Fruit fly (Drosophila melanogaster) whole organism, prepupa: ENCODE results near the gene mab-21.
A peak's percentile ranks its signal among the peaks of the same experiment; 100 is the strongest.

Source experiments
- CG6792 ChIP-seq: fragments of 200-800 bp; sonication (Bioruptor generic); optimal IDR thresholded peaks from 3 replicates; lab custom pipeline; 2016; ENCODE audit warnings: missing biosample characterization, missing genetic modification characterization
- CG9139 ChIP-seq: fragments of 200-800 bp; sonication (Bioruptor generic); optimal IDR thresholded peaks from 3 replicates; lab custom pipeline; 2017; ENCODE audit warnings: missing biosample characterization, mild to moderate bottlenecking, missing genetic modification characterization
- Eip75B ChIP-seq: fragments of 200-800 bp; sonication (Bioruptor generic); optimal IDR thresholded peaks from 3 replicates; lab custom pipeline; 2016; ENCODE audit warnings: missing biosample characterization, missing genetic modification characterization
- Eip93F ChIP-seq: fragments of 200-800 bp; sonication (Bioruptor generic); optimal IDR thresholded peaks from 2 replicates; lab custom pipeline; 2016; ENCODE audit warnings: missing biosample characterization, mild to moderate bottlenecking, missing genetic modification characterization
- Hr39 ChIP-seq: fragments of 200-800 bp; sonication (Bioruptor generic); optimal IDR thresholded peaks from 2 replicates; lab custom pipeline; 2016; ENCODE audit warnings: missing biosample characterization, missing genetic modification characterization
- acj6 ChIP-seq: fragments of 200-800 bp; sonication (Bioruptor generic); optimal IDR thresholded peaks from 3 replicates; lab custom pipeline; 2016; ENCODE audit warnings: missing biosample characterization, missing genetic modification characterization
- spab ChIP-seq: fragments of 200-800 bp; sonication (Bioruptor generic); optimal IDR thresholded peaks from 2 replicates; lab custom pipeline; 2017; ENCODE audit warnings: missing biosample characterization, mild to moderate bottlenecking, missing genetic modification characterization, missing genetic modification reagents
- svp ChIP-seq: fragments of 200-800 bp; sonication (Bioruptor generic); peaks from one replicate; lab custom pipeline; 2016; ENCODE audit warnings: missing biosample characterization, missing genetic modification characterization

dm6 chrX:6030010-6030409 is 17.0 kb upstream of the mab-21 start:
- TF ChIP-seq svp, result peak; percentile 89
- TF ChIP-seq acj6 (GFP tag; lab: Kevin White, UChicago), result peak; percentile 40
- peak; percentile 72 for TF ChIP-seq Hr39 (GFP tag; lab: Kevin White, UChicago)
- TF ChIP-seq CG6792 (GFP tag; lab: Kevin White, UChicago), result peak; percentile 50
- peak; percentile 39 for TF ChIP-seq Eip75B (GFP tag; lab: Kevin White, UChicago)
- no peak for TF ChIP-seq CG9139 (GFP tag; lab: Kevin White, UChicago)
- no peak for TF ChIP-seq spab (GFP tag; lab: Kevin White, UChicago)
- no peak for TF ChIP-seq Eip93F (GFP tag; lab: Kevin White, UChicago)
